Worm (Caenorhabditis elegans) whole organism, midembryonic: Measurements from ENCODE around the gene tpk-1.

Source experiments
- T22C8.4 ChIP-seq: fragments of 200-800 bp; sonication (Bioruptor generic); IDR thresholded peaks from 2 replicates; pipeline ENCODE4 v1.3.6; 2022; ENCODE audit warnings: missing genetic modification characterization, missing compliant biosample characterization
- cog-1 ChIP-seq: sonication (generic microtip); optimal IDR thresholded peaks from 2 replicates; lab custom pipeline; 2016; ENCODE audit warnings: missing genetic modification characterization, missing compliant biosample characterization
- flt-1 ChIP-seq: fragments of 200-800 bp; sonication (Bioruptor generic); IDR thresholded peaks from 2 replicates; pipeline ENCODE4 v1.3.6; 2022; ENCODE audit warnings: missing genetic modification characterization, missing compliant biosample characterization
- klf-2 ChIP-seq: fragments of 200-800 bp; sonication (Bioruptor generic); conservative IDR thresholded peaks from 2 replicates; pipeline ENCODE4 v1.3.6; 2022; ENCODE audit warnings: missing genetic modification reagents, missing genetic modification characterization, missing compliant biosample characterization
- med-1 ChIP-seq: sonication (generic microtip); optimal IDR thresholded peaks from 2 replicates; lab custom pipeline; 2017; ENCODE audit warnings: missing genetic modification characterization, mild to moderate bottlenecking, missing compliant biosample characterization, antibody characterized with exemption, missing genetic modification reagents; ENCODE audit not compliant: insufficient read depth
- ref-1 ChIP-seq: fragments of 200-800 bp; sonication (Bioruptor generic); conservative IDR thresholded peaks from 2 replicates; pipeline ENCODE4 v1.3.6; 2022; ENCODE audit warnings: missing genetic modification reagents, missing genetic modification characterization, missing compliant biosample characterization
- tab-1 ChIP-seq: fragments of 200-800 bp; sonication (Bioruptor generic); IDR thresholded peaks from 2 replicates; pipeline ENCODE4 v1.3.6; 2022; ENCODE audit warnings: missing genetic modification characterization, missing compliant biosample characterization
- ztf-23 ChIP-seq: fragments of 200-800 bp; sonication (Bioruptor generic); IDR thresholded peaks from 2 replicates; pipeline ENCODE4 v1.3.6; 2022; ENCODE audit warnings: missing genetic modification reagents, missing genetic modification characterization, missing compliant biosample characterization
- ztf-29 ChIP-seq: fragments of 200-800 bp; sonication (Bioruptor generic); IDR thresholded peaks from 2 replicates; pipeline ENCODE4 v1.3.6; 2022; ENCODE audit warnings: missing genetic modification reagents, missing genetic modification characterization, missing compliant biosample characterization

tpk-1 gene

ce11 chrIII:8911598-8912194 is at the start of gene tpk-1:
TSS of gene tpk-1 (plus strand) at chrIII:8912144.
- no peak for TF ChIP-seq ztf-29 (GFP tag; lab: Robert Waterston, UW)

- TF ChIP-seq cog-1 (tag; lab: Kevin White, UChicago) (peak; percentile 11), med-1 (GFP tag; lab: Kevin White, UChicago) (no peak), ztf-23 (GFP tag; lab: Robert Waterston, UW) (peak; percentile 57; the same call in 1 of the 2 replicates), tab-1 (peak; percentile 51; the same call in 1 of the 2 replicates), ztf-29 (GFP tag; lab: Robert Waterston, UW) (no peak), flt-1 (0 out of 2 replicates have a peak, but pooled peaks have one; percentile 54)
Observed at ce11 chrIII:8865294-8865766, 46.6 kb upstream of the tpk-1 start.

- TF ChIP-seq cog-1 (tag; lab: Kevin White, UChicago) (no peak), med-1 (GFP tag; lab: Kevin White, UChicago) (no peak), tab-1 (no peak)
Observed at ce11 chrIII:8866038-8866437, 45.9 kb upstream of the tpk-1 start.

ce11 chrIII:8866983-8867842 is 44.7 kb upstream of the tpk-1 start:
- TF ChIP-seq med-1 (GFP tag; lab: Kevin White, UChicago) = no peak
- TF ChIP-seq ref-1 (GFP tag; lab: Robert Waterston, UW) = no peak
- no peak for TF ChIP-seq ztf-29 (GFP tag; lab: Robert Waterston, UW)
- no peak for TF ChIP-seq flt-1
- TF ChIP-seq tab-1 = no peak
- no peak for TF ChIP-seq T22C8.4
- TF ChIP-seq klf-2 (GFP tag; lab: Robert Waterston, UW) = no peak
- TF ChIP-seq cog-1 (tag; lab: Kevin White, UChicago) = no peak
- no peak for TF ChIP-seq ztf-23 (GFP tag; lab: Robert Waterston, UW)

- TF ChIP-seq T22C8.4 (no peak), ztf-29 (GFP tag; lab: Robert Waterston, UW) (no peak), ztf-23 (GFP tag; lab: Robert Waterston, UW) (no peak), cog-1 (tag; lab: Kevin White, UChicago) (no peak), flt-1 (no peak), klf-2 (GFP tag; lab: Robert Waterston, UW) (no peak), tab-1 (no peak), ref-1 (GFP tag; lab: Robert Waterston, UW) (no peak), med-1 (GFP tag; lab: Kevin White, UChicago) (no peak)
Observed at ce11 chrIII:8867922-8868655, 43.9 kb upstream of the tpk-1 start.

ce11 chrIII:8869663-8870062 is 42.3 kb upstream of the tpk-1 start:
- TF ChIP-seq ref-1 (GFP tag; lab: Robert Waterston, UW) (no peak), ztf-29 (GFP tag; lab: Robert Waterston, UW) (no peak), med-1 (GFP tag; lab: Kevin White, UChicago) (no peak), tab-1 (no peak), flt-1 (no peak), cog-1 (tag; lab: Kevin White, UChicago) (no peak), T22C8.4 (no peak), ztf-23 (GFP tag; lab: Robert Waterston, UW) (no peak), klf-2 (GFP tag; lab: Robert Waterston, UW) (no peak)

ce11 chrIII:8873045-8873457 is 38.9 kb upstream of the tpk-1 start:
- no peak for TF ChIP-seq tab-1
- no peak for TF ChIP-seq ref-1 (GFP tag; lab: Robert Waterston, UW)
- no peak for TF ChIP-seq med-1 (GFP tag; lab: Kevin White, UChicago)
- TF ChIP-seq ztf-23 (GFP tag; lab: Robert Waterston, UW) = no peak; the same call in 1 of the 2 replicates
- no peak for TF ChIP-seq klf-2 (GFP tag; lab: Robert Waterston, UW)
- peak; percentile 1 for TF ChIP-seq cog-1 (tag; lab: Kevin White, UChicago)
- TF ChIP-seq T22C8.4 = peak; percentile 58; the same call in 1 of the 2 replicates
- no peak for TF ChIP-seq ztf-29 (GFP tag; lab: Robert Waterston, UW)
- TF ChIP-seq flt-1 = 0 out of 2 replicates have a peak, but pooled peaks have one; percentile 41

- TF ChIP-seq tab-1 = 0 out of 2 replicates have a peak, but pooled peaks have one; percentile 61
- TF ChIP-seq flt-1 = peak; percentile 65; the same call in 1 of the 2 replicates
- no peak for TF ChIP-seq T22C8.4
- TF ChIP-seq cog-1 (tag; lab: Kevin White, UChicago) = peak; percentile 85
- no peak for TF ChIP-seq ztf-29 (GFP tag; lab: Robert Waterston, UW)
- TF ChIP-seq ref-1 (GFP tag; lab: Robert Waterston, UW) = no peak
- TF ChIP-seq ztf-23 (GFP tag; lab: Robert Waterston, UW) = peak; percentile 56; the same call in 1 of the 2 replicates
- TF ChIP-seq klf-2 (GFP tag; lab: Robert Waterston, UW) = no peak
- no peak for TF ChIP-seq med-1 (GFP tag; lab: Kevin White, UChicago)
Observed at ce11 chrIII:8873990-8874668, 37.8 kb upstream of the tpk-1 start.
